Fruit fly (Drosophila melanogaster) whole organism, pupa: ENCODE results near the gene CG14841.

Source experiments
- CG12605 ChIP-seq: fragments of 200-800 bp; sonication (Bioruptor generic); IDR thresholded peaks from 2 replicates; pipeline ENCODE4 v1.3.6; 2022; ENCODE audit warnings: missing biosample characterization, missing genetic modification characterization
- CG17806 ChIP-seq: fragments of 200-800 bp; sonication (Bioruptor generic); optimal IDR thresholded peaks from 2 replicates; lab custom pipeline; 2018; ENCODE audit warnings: missing biosample characterization, mild to moderate bottlenecking, missing genetic modification characterization, moderate library complexity
- CG34367 ChIP-seq: fragments of 200-800 bp; sonication (Bioruptor generic); optimal IDR thresholded peaks from 2 replicates; lab custom pipeline; 2018; ENCODE audit warnings: missing biosample characterization, mild to moderate bottlenecking, missing genetic modification characterization
- CG4496 ChIP-seq: fragments of 200-800 bp; sonication (Bioruptor generic); IDR thresholded peaks from 3 replicates; pipeline ENCODE4 v1.3.6; 2022; ENCODE audit warnings: missing biosample characterization, missing genetic modification characterization
- CG8301 ChIP-seq: fragments of 200-800 bp; sonication (Bioruptor generic); optimal IDR thresholded peaks from 2 replicates; lab custom pipeline; 2018; ENCODE audit warnings: missing biosample characterization, mild to moderate bottlenecking, missing genetic modification characterization
- CG9948 ChIP-seq: fragments of 200-800 bp; sonication (Bioruptor generic); optimal IDR thresholded peaks from 2 replicates; lab custom pipeline; 2018; ENCODE audit warnings: missing biosample characterization, mild to moderate bottlenecking, missing genetic modification characterization, moderate library complexity
- gl ChIP-seq: fragments of 200-800 bp; sonication (Bioruptor generic); optimal IDR thresholded peaks from 2 replicates; lab custom pipeline; 2018; ENCODE audit warnings: missing biosample characterization, mild to moderate bottlenecking, missing genetic modification characterization
- rn ChIP-seq: fragments of 200-800 bp; sonication (Bioruptor generic); IDR thresholded peaks from 2 replicates; pipeline ENCODE4 v1.3.6; 2022; ENCODE audit warnings: missing biosample characterization, missing genetic modification characterization

- TF ChIP-seq rn (GFP tag; lab: Robert Waterston, UW) (no peak), gl (no peak), CG8301 (tag; lab: Kevin White, UChicago) (no peak), CG4496 (no peak), CG34367 (no peak), CG12605 (GFP tag; lab: Robert Waterston, UW) (no peak), CG9948 (tag; lab: Kevin White, UChicago) (no peak), CG17806 (tag; lab: Kevin White, UChicago) (no peak)
These were observed at the start of gene CG14841, which contains the start of gene CG14839 for dm6 chr3R:14262087-14262486.
